Worm (Caenorhabditis elegans): ENCODE results near the gene Y45F10D.2.

ce11 chrIV:13782319-13782718 is 7.8 kb upstream of the Y45F10D.2 start:
- TF ChIP-seq daf-12 (tag; optimal IDR thresholded peaks at IDR 0.05) (no peak), tag-97 (GFP tag; IDR thresholded peaks at IDR 0.05) (no peak), lin-39 (tag; optimal IDR thresholded peaks at IDR 0.05) (no peak), pha-4 (GFP tag; IDR thresholded peaks at IDR 0.05) (0 out of 2 replicates have a peak, but pooled peaks have one; percentile 19), pha-4 (tag; optimal IDR thresholded peaks at IDR 0.05) (no peak), nhr-237 (tag; optimal IDR thresholded peaks at IDR 0.05) (no peak), set-16 (GFP tag; IDR thresholded peaks at IDR 0.05) (no peak), nhr-11 (tag; optimal IDR thresholded peaks at IDR 0.05) (no peak), ctbp-1 (GFP tag; IDR thresholded peaks at IDR 0.05) (no peak)

All from whole organism, L4 larva.